Worm (Caenorhabditis elegans): Measurements from ENCODE around the gene R12C12.6.

ce11 chrII:6001004-6001403 is 46.7 kb downstream of the R12C12.6 start:
- TF ChIP-seq snpc-4 (tag; optimal IDR thresholded peaks at IDR 0.05), result no peak
- TF ChIP-seq Y55F3AM.14 (GFP tag; optimal IDR thresholded peaks at IDR 0.05), result no peak
- no peak for TF ChIP-seq ama-1 (optimal IDR thresholded peaks at IDR 0.05)
- no peak for TF ChIP-seq unc-62 (GFP tag; optimal IDR thresholded peaks at IDR 0.05)
- TF ChIP-seq aly-2 (tag; optimal IDR thresholded peaks at IDR 0.05), result no peak
- no peak for TF ChIP-seq elt-3 (tag; optimal IDR thresholded peaks at IDR 0.05)
- TF ChIP-seq sma-3 (GFP tag; optimal IDR thresholded peaks at IDR 0.05), result no peak
- no peak for TF ChIP-seq lsy-2 (tag; optimal IDR thresholded peaks at IDR 0.05)
- no peak for TF ChIP-seq nhr-77 (tag; optimal IDR thresholded peaks at IDR 0.05)
- TF ChIP-seq unc-55 (GFP tag; optimal IDR thresholded peaks at IDR 0.05), result no peak
- TF ChIP-seq R02D3.7 (tag; optimal IDR thresholded peaks at IDR 0.05), result no peak
- no peak for TF ChIP-seq ZK546.5 (tag; optimal IDR thresholded peaks at IDR 0.05)
- TF ChIP-seq fos-1 (tag; optimal IDR thresholded peaks at IDR 0.05), result no peak
- no peak for TF ChIP-seq dmd-4 (tag; optimal IDR thresholded peaks at IDR 0.05)
